Fruit fly (Drosophila melanogaster) S2 (cell line): Measurements from ENCODE around the gene r2d2.

Experiments used
- CG8478 ChIP-seq: fragments of >200 bp; optimal IDR thresholded peaks from 2 replicates; lab custom pipeline; 2018
- CTCF ChIP-seq, 2 experiments: fragments of >200 bp; optimal IDR thresholded peaks; 2 replicates each; lab custom pipeline; 2018

r2d2 gene

DNA sequence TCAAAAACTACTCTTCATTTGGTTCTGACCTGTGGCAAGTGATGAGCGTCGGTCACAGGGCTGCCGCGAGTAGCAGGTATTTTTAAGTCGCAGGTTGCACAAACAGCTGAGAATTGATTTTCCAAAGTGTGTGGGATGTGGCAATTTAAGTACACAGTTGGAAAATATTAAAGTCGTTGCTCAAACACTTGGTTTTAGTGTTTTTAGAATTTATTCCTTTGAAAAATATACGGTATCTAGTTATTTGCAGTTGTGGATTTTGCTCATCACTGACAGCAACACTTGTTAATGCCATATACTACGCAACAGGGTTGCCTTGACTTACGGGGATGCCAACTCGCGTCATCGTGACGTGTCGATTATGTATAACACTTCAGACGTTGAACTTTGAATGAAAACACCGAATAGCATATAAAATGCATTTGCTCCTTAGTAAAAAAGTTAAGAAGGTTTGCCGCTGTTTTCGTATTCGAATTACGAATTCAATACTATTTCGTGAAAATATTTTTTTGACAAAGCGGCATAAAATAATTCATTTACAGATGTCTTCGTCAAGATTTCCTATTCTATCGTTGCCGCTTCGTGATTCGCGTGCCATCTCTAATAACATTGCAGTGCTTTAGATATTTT is at the start of gene r2d2, which contains the start of gene Herp:
Gene r2d2 (plus strand): TSS at position 344 of the 630 bp plus-strand sequence.
Gene Herp (minus strand): TSS at position 255 of the 630 bp plus-strand sequence.
- TF ChIP-seq CTCF (optimal IDR thresholded peaks at IDR 0.05; lab: Kevin White, UChicago) (peak in 1 of 2 experiments; percentile 17), CG8478 (no peak)

DNA sequence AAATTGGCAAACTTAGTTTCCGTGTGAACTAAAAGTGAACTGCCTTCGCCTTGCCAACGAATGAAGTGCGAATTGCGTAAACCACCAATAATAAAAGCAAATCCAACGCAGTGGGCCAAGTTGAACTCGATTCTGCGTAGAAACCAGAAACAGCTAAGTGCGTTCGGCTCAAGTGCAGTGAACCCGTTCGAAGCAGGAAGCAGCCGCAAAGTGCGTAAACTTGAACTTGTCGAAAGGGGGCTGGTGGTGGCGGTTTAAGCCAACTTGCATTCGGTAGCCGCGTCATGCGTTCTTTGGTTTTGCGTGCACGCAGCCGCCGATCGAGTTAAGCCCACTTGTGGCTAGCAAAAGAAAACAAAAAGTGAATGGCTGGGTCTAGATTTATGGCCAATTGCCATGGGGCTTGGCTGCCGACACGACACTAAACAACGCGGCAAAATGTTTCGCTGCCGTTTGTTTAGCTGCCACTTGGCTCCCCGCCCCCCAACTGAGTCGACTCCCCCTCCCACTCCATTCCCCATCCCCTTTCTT is 49.3 kb upstream of the r2d2 start:
- TF ChIP-seq CTCF (optimal IDR thresholded peaks at IDR 0.05; lab: Kevin White, UChicago) (no peak), CG8478 (no peak)

DNA sequence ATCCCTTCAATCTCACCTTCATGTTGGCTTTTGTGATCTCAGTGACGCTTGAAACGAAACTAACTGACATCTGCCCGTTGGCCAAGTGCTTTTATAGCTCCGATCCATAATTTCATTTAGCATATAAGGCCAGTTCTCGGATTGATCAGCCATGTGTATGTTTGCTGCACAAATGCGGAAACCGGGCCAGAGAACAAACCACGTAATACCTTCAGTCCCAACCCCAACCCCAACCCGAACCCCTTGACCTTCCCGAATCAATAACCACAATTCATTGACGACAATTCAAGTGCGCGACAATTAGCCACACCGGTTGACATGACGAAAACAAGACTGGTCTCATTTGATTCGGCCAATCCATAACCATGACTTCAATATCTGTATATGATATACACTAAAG is 46.9 kb upstream of the r2d2 start, which contains the start of gene CG7203:
Gene CG7203 (minus strand): TSS at position 101 of the 400 bp plus-strand sequence.
- TF ChIP-seq CTCF (optimal IDR thresholded peaks at IDR 0.05; lab: Kevin White, UChicago) (no peak), CG8478 (no peak)

DNA sequence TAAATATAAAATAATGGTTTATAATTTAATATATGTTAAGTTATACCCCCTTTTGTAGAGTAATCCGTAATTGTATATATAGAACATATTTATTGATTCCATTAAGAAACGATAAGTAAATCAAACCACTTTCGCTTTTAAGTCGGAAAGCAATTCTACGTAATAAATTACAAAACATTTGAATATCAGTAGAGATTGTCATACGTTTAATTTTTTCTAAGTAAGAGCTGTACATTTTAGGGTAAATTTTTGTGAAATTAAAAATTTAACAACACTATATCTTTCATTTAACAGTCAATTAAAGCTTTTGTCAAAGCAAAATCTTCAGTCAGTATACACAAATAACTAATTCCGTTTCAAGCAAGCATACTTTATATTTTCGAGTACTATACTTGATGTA is 46.1 kb upstream of the r2d2 start, which contains the start of gene CG46025:
Gene CG46025 (plus strand): TSS at position 301 of the 400 bp plus-strand sequence.
- TF ChIP-seq CG8478 (no peak), CTCF (optimal IDR thresholded peaks at IDR 0.05; lab: Kevin White, UChicago) (no peak)

DNA sequence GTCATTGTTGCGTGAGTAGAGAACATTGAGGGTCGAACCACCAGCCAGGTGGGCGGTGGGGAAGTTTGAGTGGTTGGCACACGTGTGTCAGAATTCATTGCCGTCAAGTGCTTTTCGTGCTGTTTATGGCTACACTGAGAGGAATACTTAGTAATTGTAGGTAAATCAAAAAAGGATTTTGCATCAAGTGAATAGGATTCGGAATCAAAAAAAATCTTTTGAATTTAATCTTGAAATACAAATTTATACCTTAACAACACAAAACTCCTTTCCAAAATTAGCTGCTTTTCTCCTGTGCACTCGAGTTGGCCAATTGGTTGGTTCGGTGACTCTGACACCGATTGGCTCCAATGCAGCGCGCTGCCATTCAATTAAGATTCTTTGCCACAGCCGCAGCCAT is 45.4 kb upstream of the r2d2 start:
- no peak for TF ChIP-seq CG8478
- no peak for TF ChIP-seq CTCF (optimal IDR thresholded peaks at IDR 0.05; lab: Kevin White, UChicago)

DNA sequence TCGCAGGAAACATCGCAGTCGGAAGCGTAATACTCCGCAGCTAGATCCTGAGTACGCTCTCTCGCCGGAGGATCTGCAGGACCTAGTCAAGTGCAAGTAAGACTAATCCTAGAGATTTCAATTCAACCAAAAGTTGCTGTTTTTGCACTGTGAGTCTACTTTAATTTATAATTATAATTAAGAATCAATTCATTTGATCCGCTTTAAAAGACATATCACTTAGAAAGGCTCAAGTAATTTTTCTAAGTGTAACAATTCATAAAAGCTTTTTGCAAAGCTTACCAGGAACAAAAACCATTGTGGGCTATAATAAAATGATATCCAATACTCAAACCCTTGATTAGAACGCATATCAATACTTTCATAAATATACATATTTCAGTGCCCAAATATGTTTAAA is 43.1 kb upstream of the r2d2 start:
- TF ChIP-seq CTCF (optimal IDR thresholded peaks at IDR 0.05; lab: Kevin White, UChicago) = no peak
- no peak for TF ChIP-seq CG8478

DNA sequence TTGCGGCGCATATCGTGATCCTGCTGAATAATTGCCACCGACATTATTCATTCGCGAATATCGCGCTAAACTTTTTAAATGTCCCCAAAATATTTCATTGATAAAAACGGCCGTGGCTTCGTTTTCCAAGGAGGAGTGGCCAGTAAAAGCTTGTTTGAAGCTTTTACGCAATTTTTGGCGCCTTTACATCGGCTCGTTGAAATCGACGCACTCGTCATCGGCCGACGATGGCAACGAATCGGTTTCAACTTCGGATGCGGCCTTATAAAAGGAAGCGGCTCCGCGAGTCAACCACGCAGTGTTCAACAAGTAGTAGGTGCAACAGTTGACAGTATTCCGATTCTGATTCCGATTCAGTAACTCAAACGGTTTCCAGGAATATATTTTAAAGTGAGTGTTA is 32.6 kb upstream of the r2d2 start, which contains the start of gene CG7191:
Gene CG7191 (plus strand): TSS at position 301 of the 400 bp plus-strand sequence.
- TF ChIP-seq CG8478 (no peak), CTCF (optimal IDR thresholded peaks at IDR 0.05; lab: Kevin White, UChicago) (no peak)

DNA sequence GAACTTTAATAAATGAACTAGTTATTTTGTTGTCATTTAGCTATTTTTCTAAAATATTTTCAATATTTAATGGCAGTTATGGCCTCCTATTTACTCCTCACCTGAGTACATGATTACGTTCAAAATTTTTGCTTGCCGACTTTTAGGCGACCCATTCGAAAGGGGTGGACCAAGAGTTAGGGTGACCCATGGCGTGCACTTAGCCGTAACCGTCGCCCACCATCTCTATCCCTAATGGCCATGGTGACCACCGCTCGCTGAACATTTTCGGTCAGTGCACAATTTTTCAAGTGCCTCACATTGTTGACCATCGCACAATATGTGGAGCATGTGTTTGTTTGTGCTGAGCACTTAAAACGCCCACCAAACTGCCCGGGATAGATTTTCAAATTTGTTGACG is 28.1 kb upstream of the r2d2 start:
- TF ChIP-seq CTCF (optimal IDR thresholded peaks at IDR 0.05; lab: Kevin White, UChicago) = no peak
- TF ChIP-seq CG8478 = no peak

DNA sequence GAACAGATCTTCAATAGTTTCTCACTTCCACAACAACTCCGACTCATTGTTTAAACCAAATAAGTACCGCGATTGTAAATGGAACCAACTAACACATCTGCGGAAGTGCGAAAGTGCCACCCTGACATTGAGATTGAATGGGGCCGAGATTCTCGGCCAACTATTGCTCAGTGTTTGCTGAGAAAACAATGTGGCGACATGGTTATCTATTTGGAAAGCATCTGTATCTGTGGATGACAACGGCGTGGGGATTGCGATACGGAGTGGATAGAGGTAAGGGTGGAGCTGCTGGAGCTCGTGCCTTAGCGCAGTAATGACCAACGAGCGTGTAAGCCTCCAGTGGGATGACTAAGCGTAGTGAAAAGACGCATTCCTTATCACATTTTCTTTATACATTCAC is 24.7 kb upstream of the r2d2 start:
- no peak for TF ChIP-seq CTCF (optimal IDR thresholded peaks at IDR 0.05; lab: Kevin White, UChicago)
- no peak for TF ChIP-seq CG8478

DNA sequence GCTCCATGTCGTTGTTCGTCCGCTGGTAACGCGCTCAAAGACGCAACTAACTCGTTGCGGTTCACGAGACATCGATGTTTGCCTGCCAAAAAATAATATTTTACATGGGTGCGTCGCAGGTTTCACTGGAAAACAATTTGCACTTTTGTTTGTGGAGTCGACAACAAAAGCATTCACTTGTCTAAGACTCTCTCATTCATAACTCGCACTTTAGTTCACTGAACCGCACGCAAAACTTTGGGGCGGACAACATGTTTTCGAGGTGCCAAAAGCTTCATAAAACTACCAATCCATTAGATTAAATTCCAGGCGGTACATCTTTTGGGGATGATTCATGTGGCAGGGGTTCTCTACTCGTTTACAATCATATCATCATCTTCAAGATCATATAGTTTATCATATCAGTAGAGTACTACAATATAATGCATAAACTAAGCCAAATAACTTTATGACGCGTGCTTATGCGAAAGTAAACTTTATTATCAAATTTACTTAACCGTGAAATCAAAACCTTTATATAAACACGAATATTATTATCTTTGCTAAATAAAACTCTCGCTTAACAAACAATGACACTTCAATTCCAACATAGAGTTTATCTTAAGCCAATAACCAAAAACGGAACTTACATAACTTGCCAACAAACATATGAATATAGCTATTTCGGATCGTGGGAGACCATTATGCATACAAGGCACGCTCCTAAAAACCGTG is 21.8 kb upstream of the r2d2 start, which contains the start of gene CG7179:
Gene CG7179 (minus strand): TSS at position 51 of the 714 bp plus-strand sequence.
- no peak for TF ChIP-seq CG8478
- TF ChIP-seq CTCF (optimal IDR thresholded peaks at IDR 0.05; lab: Kevin White, UChicago) = no peak

DNA sequence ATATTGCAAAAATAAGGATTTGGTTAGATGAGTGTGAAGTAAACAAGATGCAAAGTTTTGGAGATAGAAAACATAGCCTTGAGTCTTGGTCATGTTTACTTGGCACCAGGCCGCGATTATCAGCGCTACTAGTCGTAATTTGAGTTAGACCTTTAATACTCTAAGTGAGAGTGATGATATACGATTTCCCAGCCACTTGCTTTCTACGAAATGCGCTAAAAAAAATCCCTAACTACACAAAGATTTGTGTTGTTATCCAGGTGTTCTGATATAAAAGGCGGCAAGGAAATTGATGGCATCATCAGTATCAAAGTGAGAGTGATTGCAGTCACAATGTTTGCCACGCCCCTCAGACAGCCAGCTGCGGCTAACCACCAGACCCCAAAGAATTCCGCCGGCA is 20.2 kb upstream of the r2d2 start, which contains the start of gene Uro:
Gene Uro (plus strand): TSS at position 301 of the 400 bp plus-strand sequence.
- TF ChIP-seq CTCF (optimal IDR thresholded peaks at IDR 0.05; lab: Kevin White, UChicago) (no peak), CG8478 (no peak)

DNA sequence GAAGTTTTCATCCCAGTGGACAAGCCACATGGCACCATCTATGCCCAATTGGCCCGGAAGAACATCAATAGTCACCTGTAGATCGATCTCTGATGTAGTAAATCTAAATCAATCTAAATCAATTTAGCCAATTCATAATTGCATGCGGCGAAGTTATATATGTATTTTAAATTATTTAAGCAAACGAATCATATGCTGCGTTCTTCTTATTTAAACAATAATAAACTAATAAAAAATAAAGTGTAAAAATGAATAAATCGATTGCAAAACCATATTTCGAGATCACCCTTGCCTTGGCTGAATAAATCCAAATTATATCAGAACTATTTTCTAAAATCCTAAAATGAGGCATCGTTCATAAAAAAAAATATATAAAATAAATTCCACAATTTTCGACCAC is 18.8 kb upstream of the r2d2 start, which contains the start of gene CG7164:
Gene CG7164 (plus strand): TSS at position 301 of the 400 bp plus-strand sequence.
- TF ChIP-seq CG8478 (no peak), CTCF (optimal IDR thresholded peaks at IDR 0.05; lab: Kevin White, UChicago) (no peak)

DNA sequence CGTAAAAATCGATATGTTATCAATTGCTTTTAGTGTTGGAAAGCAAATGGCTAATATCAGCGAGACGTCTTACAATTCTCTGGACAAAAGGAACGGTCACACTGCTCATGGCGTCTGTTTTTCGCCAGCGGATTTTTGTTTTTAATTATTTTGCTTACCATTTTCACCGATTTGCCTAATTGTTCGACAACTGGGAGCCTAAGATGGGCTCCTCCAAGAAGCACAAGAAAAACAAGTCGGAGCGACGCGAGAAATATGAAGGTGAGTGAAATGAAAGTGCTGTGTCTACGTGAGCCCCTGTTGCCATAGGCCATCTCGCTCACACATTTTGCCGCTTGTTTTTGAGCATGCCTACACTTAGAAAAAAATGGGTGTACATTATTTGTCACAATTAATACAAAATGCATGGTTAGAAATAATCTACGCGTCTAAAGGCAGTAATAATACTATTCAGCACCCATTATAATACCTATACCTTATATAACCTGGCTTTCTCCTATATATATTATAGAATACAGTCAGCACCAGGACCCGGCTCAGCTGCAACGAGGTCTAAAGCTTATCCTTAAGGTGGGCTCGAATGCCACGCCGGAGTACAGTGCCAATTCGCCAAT is 17.1 kb upstream of the r2d2 start, which contains the start of gene Brd7-9:
Gene Brd7-9 (plus strand): TSS at position 78 of the 614 bp plus-strand sequence.
- TF ChIP-seq CG8478 = no peak
- no peak for TF ChIP-seq CTCF (optimal IDR thresholded peaks at IDR 0.05; lab: Kevin White, UChicago)

DNA sequence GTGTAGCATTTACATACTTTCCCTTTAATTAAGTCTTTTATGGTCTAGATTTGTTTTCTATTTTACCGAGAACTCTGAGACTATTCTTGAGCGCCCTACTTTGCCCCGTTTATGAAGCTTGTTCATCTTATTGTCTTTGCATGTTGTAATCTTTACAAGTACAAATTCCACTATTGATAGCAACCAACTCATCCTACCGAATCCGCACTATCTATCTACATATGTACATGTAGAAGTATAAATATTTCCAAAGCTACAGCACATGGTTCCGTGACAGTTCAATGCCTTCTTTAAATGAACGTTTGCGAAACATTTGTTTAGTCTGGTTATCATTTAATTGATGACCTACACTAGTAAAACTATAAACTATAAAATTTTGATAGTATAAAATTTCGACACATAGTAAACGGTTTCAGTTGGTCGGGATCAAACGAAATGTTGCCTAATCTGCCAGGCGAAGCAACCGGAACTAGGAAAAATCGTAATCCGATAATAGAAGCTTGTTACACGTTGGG is 10.9 kb upstream of the r2d2 start:
- TF ChIP-seq CTCF (optimal IDR thresholded peaks at IDR 0.05; lab: Kevin White, UChicago) (no peak), CG8478 (no peak)

DNA sequence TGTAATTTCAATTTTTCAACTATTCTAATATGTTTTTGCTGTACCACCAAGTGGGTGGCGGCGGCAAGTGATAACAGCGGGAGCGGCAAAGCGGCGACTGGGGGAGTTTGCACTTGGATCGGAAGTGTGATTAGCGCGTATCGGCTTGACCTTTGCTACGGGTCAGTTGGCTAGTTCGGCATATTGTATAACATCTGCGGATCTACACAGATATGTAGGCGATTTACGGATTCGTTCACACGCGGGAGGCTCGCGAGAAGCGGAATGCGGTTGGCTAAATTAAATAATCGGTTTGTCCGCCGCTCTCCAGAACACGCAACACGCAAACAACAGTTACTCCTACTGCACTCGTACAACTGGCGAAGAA is 9.9 kb upstream of the r2d2 start:
- TF ChIP-seq CG8478 (no peak), CTCF (optimal IDR thresholded peaks at IDR 0.05; lab: Kevin White, UChicago) (no peak)
